Worm (Caenorhabditis elegans) whole organism, L1 larva: ENCODE results near the gene F44E2.8.

Source experiments
- C16A3.4 ChIP-seq: fragments of 150-350 bp; optimal IDR thresholded peaks from 2 replicates; lab custom pipeline; 2014; ENCODE audit warnings: missing biosample characterization, missing genetic modification characterization
- F16B12.6 ChIP-seq: fragments of 150-350 bp; optimal IDR thresholded peaks from 2 replicates; lab custom pipeline; 2014; ENCODE audit warnings: missing biosample characterization, missing genetic modification characterization
- Y116A8C.19 ChIP-seq: sonication (generic microtip); optimal IDR thresholded peaks from 2 replicates; lab custom pipeline; 2016; ENCODE audit warnings: missing compliant biosample characterization, missing genetic modification characterization, borderline replicate concordance
- alr-1 ChIP-seq: fragments of 200-800 bp; sonication (Bioruptor generic); optimal IDR thresholded peaks from 2 replicates; lab custom pipeline; 2018; ENCODE audit warnings: borderline replicate concordance, mild to moderate bottlenecking, missing genetic modification characterization, missing compliant biosample characterization
- aly-2 ChIP-seq: fragments of 150-350 bp; optimal IDR thresholded peaks from 2 replicates; lab custom pipeline; 2014; ENCODE audit warnings: missing biosample characterization, missing genetic modification characterization
- ceh-63 ChIP-seq: fragments of 200-800 bp; sonication (Bioruptor generic); optimal IDR thresholded peaks from 2 replicates; lab custom pipeline; 2018; ENCODE audit warnings: mild to moderate bottlenecking, missing genetic modification characterization, missing compliant biosample characterization
- ceh-8 ChIP-seq: fragments of 200-800 bp; sonication (Bioruptor generic); optimal IDR thresholded peaks from 2 replicates; lab custom pipeline; 2018; ENCODE audit warnings: mild to moderate bottlenecking, missing genetic modification characterization, moderate library complexity, missing compliant biosample characterization
- ceh-82 ChIP-seq, 3 experiments: fragments of 150-350 bp in 1 of 3; sonication (generic microtip) in 2 of 3; optimal IDR thresholded peaks; 2 replicates each; lab custom pipeline; 2014 to 2017; ENCODE audit warnings: missing biosample characterization in 3 of 3, missing genetic modification characterization in 3 of 3
- ceh-88 ChIP-seq: fragments of 200-800 bp; sonication (Bioruptor generic); IDR thresholded peaks from 2 replicates; pipeline ENCODE4 v1.3.6; 2022; ENCODE audit warnings: missing genetic modification characterization, missing compliant biosample characterization
- ceh-90 ChIP-seq: sonication (generic microtip); optimal IDR thresholded peaks from 2 replicates; lab custom pipeline; 2016; ENCODE audit warnings: missing genetic modification characterization, missing compliant biosample characterization
- ces-1 ChIP-seq: fragments of 150-350 bp; optimal IDR thresholded peaks from 2 replicates; lab custom pipeline; 2014; ENCODE audit warnings: missing biosample characterization, missing genetic modification reagents, missing genetic modification characterization
- dpl-1 ChIP-seq, 3 experiments: fragments of 150-350 bp in 2 of 3; sonication (generic microtip) in 1 of 3; optimal IDR thresholded peaks; 2 replicates each; lab custom pipeline; 2014 to 2017; ENCODE audit warnings: missing biosample characterization in 3 of 3, missing genetic modification characterization in 3 of 3, missing genetic modification reagents in 3 of 3
- dsc-1 ChIP-seq: sonication (generic microtip); optimal IDR thresholded peaks from 2 replicates; lab custom pipeline; 2016; ENCODE audit warnings: mild to moderate bottlenecking, missing genetic modification characterization, missing compliant biosample characterization
- egl-13 ChIP-seq: sonication (generic microtip); optimal IDR thresholded peaks from 2 replicates; lab custom pipeline; 2016; ENCODE audit warnings: missing genotype, missing genetic modification reagents, missing genetic modification characterization, missing compliant biosample characterization
- elt-3 ChIP-seq, 6 experiments: fragments of 150-350 bp in 1 of 6; sonication (generic microtip); optimal IDR thresholded peaks; 2 replicates each; lab custom pipeline; 2017 to 2018; ENCODE audit warnings: missing biosample characterization in 6 of 6, missing genetic modification characterization in 6 of 6, inconsistent platforms in 1 of 6
- fkh-4 ChIP-seq: sonication (generic microtip); optimal IDR thresholded peaks from 2 replicates; lab custom pipeline; 2016; ENCODE audit warnings: missing compliant biosample characterization, missing genetic modification characterization, borderline replicate concordance
- fkh-8 ChIP-seq: sonication (generic microtip); optimal IDR thresholded peaks from 2 replicates; lab custom pipeline; 2016; ENCODE audit warnings: mild to moderate bottlenecking, missing genetic modification characterization, missing compliant biosample characterization
- hlh-17 ChIP-seq: fragments of 200-800 bp; sonication (Bioruptor generic); optimal IDR thresholded peaks from 2 replicates; lab custom pipeline; 2018; ENCODE audit warnings: missing genetic modification characterization, mild to moderate bottlenecking, missing compliant biosample characterization, moderate library complexity, borderline replicate concordance
- irx-1 ChIP-seq: sonication (generic microtip); optimal IDR thresholded peaks from 2 replicates; lab custom pipeline; 2016; ENCODE audit warnings: missing genetic modification characterization, missing compliant biosample characterization
- isw-1 ChIP-seq: fragments of 200-800 bp; sonication (Bioruptor generic); IDR thresholded peaks from 2 replicates; pipeline ENCODE4 v1.3.6; 2022; ENCODE audit warnings: missing genetic modification characterization, missing compliant biosample characterization
- lin-13 ChIP-seq: fragments of 150-350 bp; optimal IDR thresholded peaks from 2 replicates; lab custom pipeline; 2014; ENCODE audit warnings: missing biosample characterization, missing genetic modification reagents, missing genetic modification characterization
- lin-14 ChIP-seq: fragments of 200-800 bp; sonication (Bioruptor generic); optimal IDR thresholded peaks from 2 replicates; lab custom pipeline; 2018; ENCODE audit warnings: mild to moderate bottlenecking, missing genetic modification characterization, moderate library complexity, missing compliant biosample characterization
- lir-3 ChIP-seq: sonication (generic microtip); optimal IDR thresholded peaks from 2 replicates; lab custom pipeline; 2016; ENCODE audit warnings: mild to moderate bottlenecking, missing genetic modification characterization, moderate library complexity, missing compliant biosample characterization; ENCODE audit not compliant: poor library complexity
- mdl-1 ChIP-seq, 2 experiments: fragments of 150-350 bp; optimal IDR thresholded peaks; 2 replicates each; lab custom pipeline; 2014 to 2017; ENCODE audit warnings: missing biosample characterization in 2 of 2, missing genetic modification characterization in 2 of 2, inconsistent platforms in 1 of 2
- mef-2 ChIP-seq: fragments of 150-350 bp; optimal IDR thresholded peaks from 2 replicates; lab custom pipeline; 2014; ENCODE audit warnings: missing biosample characterization, missing genetic modification characterization
- mep-1 ChIP-seq: fragments of 150-350 bp; optimal IDR thresholded peaks from 2 replicates; lab custom pipeline; 2014; ENCODE audit warnings: missing biosample characterization, missing genetic modification characterization
- nhr-19 ChIP-seq: fragments of 200-800 bp; sonication (Bioruptor generic); conservative IDR thresholded peaks from 2 replicates; pipeline ENCODE4 v1.3.6; 2022; ENCODE audit warnings: missing genetic modification characterization, missing compliant biosample characterization
- nhr-47 ChIP-seq: sonication (generic microtip); optimal IDR thresholded peaks from 2 replicates; lab custom pipeline; 2016; ENCODE audit warnings: mild to moderate bottlenecking, missing genetic modification characterization, moderate library complexity, missing compliant biosample characterization
- nhr-85 ChIP-seq: sonication (generic microtip); peaks from one replicate; lab custom pipeline; 2016; ENCODE audit warnings: missing genetic modification characterization, inconsistent platforms, missing compliant biosample characterization
- pax-3 ChIP-seq: fragments of 200-800 bp; sonication (Bioruptor generic); optimal IDR thresholded peaks from 2 replicates; lab custom pipeline; 2018; ENCODE audit warnings: mild to moderate bottlenecking, missing genetic modification characterization, moderate library complexity, missing compliant biosample characterization
- pqm-1 ChIP-seq: sonication (generic microtip); optimal IDR thresholded peaks from 3 replicates; lab custom pipeline; 2017; ENCODE audit warnings: missing biosample characterization, missing genetic modification characterization
- rnt-1 ChIP-seq: sonication (generic microtip); optimal IDR thresholded peaks from 2 replicates; lab custom pipeline; 2016; ENCODE audit warnings: mild to moderate bottlenecking, missing genetic modification characterization, moderate library complexity, missing compliant biosample characterization
- skn-1 ChIP-seq: fragments of 150-350 bp; optimal IDR thresholded peaks from 2 replicates; lab custom pipeline; 2014; ENCODE audit warnings: missing biosample characterization, missing genetic modification characterization
- snpc-4 ChIP-seq: fragments of 150-350 bp; optimal IDR thresholded peaks from 2 replicates; lab custom pipeline; 2014; ENCODE audit warnings: missing biosample characterization, missing genetic modification characterization
- snu-23 ChIP-seq: sonication (generic microtip); optimal IDR thresholded peaks from 2 replicates; lab custom pipeline; 2016; ENCODE audit warnings: missing genetic modification characterization, missing compliant biosample characterization
- sox-4 ChIP-seq: sonication (generic microtip); optimal IDR thresholded peaks from 2 replicates; lab custom pipeline; 2016; ENCODE audit warnings: missing genetic modification characterization, missing compliant biosample characterization
- sup-37 ChIP-seq: fragments of 200-800 bp; sonication (Bioruptor generic); optimal IDR thresholded peaks from 2 replicates; lab custom pipeline; 2018; ENCODE audit warnings: mild to moderate bottlenecking, missing genetic modification characterization, missing compliant biosample characterization
- tbx-2 ChIP-seq: sonication (generic microtip); optimal IDR thresholded peaks from 2 replicates; lab custom pipeline; 2016; ENCODE audit warnings: missing genetic modification characterization, missing compliant biosample characterization
- tlp-1 ChIP-seq: fragments of 150-350 bp; optimal IDR thresholded peaks from 2 replicates; lab custom pipeline; 2014; ENCODE audit warnings: missing biosample characterization, missing genetic modification characterization
- unc-130 ChIP-seq: fragments of 150-350 bp; optimal IDR thresholded peaks from 2 replicates; lab custom pipeline; 2017; ENCODE audit warnings: missing biosample characterization, missing genetic modification characterization, inconsistent platforms
- unc-62 ChIP-seq: fragments of 150-350 bp; optimal IDR thresholded peaks from 2 replicates; lab custom pipeline; 2014; ENCODE audit warnings: missing biosample characterization, missing genetic modification reagents, missing genetic modification characterization
- unc-86 ChIP-seq: sonication (generic microtip); optimal IDR thresholded peaks from 2 replicates; lab custom pipeline; 2016; ENCODE audit warnings: missing genetic modification characterization, missing compliant biosample characterization
- unc-98 ChIP-seq: fragments of 200-800 bp; sonication (Bioruptor generic); IDR thresholded peaks from 2 replicates; pipeline ENCODE4 v1.3.6; 2022; ENCODE audit warnings: missing genetic modification characterization, missing compliant biosample characterization
- xbp-1 ChIP-seq: sonication (generic microtip); optimal IDR thresholded peaks from 2 replicates; lab custom pipeline; 2016; ENCODE audit warnings: missing genetic modification characterization, missing compliant biosample characterization
- zip-4 ChIP-seq: fragments of 200-800 bp; sonication (Bioruptor generic); optimal IDR thresholded peaks from 2 replicates; lab custom pipeline; 2018; ENCODE audit warnings: mild to moderate bottlenecking, missing genetic modification characterization, moderate library complexity, missing compliant biosample characterization
- ztf-4 ChIP-seq: fragments of 150-350 bp; optimal IDR thresholded peaks from 2 replicates; lab custom pipeline; 2014; ENCODE audit warnings: missing biosample characterization, missing genetic modification characterization

The F44E2.8 gene

DNA sequence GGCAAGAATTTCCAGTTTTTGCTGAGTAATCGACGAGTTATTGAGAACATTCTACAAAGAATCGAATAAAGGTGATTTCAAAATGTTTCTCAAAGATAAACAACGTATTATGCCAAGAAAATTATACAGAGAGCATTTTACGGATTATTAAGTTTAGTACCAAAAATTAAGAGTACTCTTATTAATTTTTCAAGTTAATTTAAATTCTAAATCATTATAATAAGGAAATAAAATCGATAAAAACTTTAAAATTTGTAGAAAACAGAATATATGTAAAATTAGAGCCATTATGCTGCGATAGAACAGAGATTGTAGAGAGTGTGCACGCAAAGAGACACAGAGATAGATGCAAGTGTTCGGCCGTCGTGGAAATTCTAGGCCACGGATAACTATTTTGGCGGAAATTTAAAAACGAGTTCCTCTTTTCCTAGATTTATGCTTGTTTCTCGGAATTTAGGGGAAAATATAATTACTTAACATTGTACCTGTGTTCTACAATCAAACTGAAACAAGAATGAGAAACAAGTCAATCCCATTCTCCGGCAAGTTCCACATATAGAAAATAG, 888 bp upstream of the F44E2.8 start, which contains the start of gene F44E2.9 (continued):
- TF ChIP-seq dsc-1 (tag; lab: Kevin White, UChicago) (no peak), C16A3.4 (peak; percentile 39), elt-3 (tag; optimal IDR thresholded peaks at IDR 0.05; lab: Kevin White, UChicago) (peak in 1 of 6 experiments; percentile 58), ces-1 (GFP tag; lab: Kevin White, UChicago) (no peak), snpc-4 (peak; percentile 22), unc-98 (GFP tag; lab: Robert Waterston, UW) (peak; percentile 74), pax-3 (tag; lab: Kevin White, UChicago) (peak; percentile 69), hlh-17 (GFP tag; lab: Kevin White, UChicago) (no peak), nhr-19 (GFP tag; lab: Robert Waterston, UW) (peak; percentile 55), mdl-1 (tag; optimal IDR thresholded peaks at IDR 0.05; lab: Kevin White, UChicago) (peak in 1 of 2 experiments; percentile 20), ceh-90 (peak; percentile 88), F16B12.6 (tag; lab: Kevin White, UChicago) (peak; percentile 50), lin-14 (GFP tag; lab: Kevin White, UChicago) (peak; percentile 91), unc-86 (peak; percentile 59), fkh-4 (tag; lab: Kevin White, UChicago) (peak; percentile 69), skn-1 (tag; lab: Kevin White, UChicago) (peak; percentile 81), zip-4 (no peak), mep-1 (tag; lab: Kevin White, UChicago) (peak; percentile 65), ceh-8 (GFP tag; lab: Kevin White, UChicago) (peak; percentile 26), dpl-1 (GFP tag; optimal IDR thresholded peaks at IDR 0.05; lab: Kevin White, UChicago) (peak; percentile 89 to 95 (median 93)), snu-23 (GFP tag; lab: Kevin White, UChicago) (peak; percentile 73), tbx-2 (tag; lab: Kevin White, UChicago) (peak; percentile 77), Y116A8C.19 (peak; percentile 2), fkh-8 (tag; lab: Kevin White, UChicago) (peak; percentile 43), rnt-1 (tag; lab: Kevin White, UChicago) (peak; percentile 96), unc-130 (tag; lab: Kevin White, UChicago) (peak; percentile 51), egl-13 (peak; percentile 64), irx-1 (tag; lab: Kevin White, UChicago) (peak; percentile 62)
- TF ChIP-seq, all 84 proteins: peak for 43

DNA sequence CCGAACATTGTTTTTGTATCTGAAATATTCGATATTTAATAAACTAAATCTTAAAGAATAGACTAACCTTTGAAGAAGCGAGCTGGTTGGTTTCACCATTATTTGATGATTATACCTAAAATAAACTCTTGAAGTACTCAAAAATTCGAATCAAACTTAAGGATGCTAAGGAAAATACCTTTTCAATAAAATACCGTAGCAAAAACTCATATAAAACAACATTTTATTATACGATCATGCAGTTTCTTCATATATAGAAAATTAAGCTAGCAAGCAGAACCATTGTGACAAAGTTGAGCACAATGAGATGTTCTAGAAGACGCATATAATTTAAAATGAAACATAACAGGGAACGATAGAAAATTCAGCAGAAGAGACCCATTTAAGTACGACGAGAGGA, 1.3 kb downstream of the F44E2.8 start, which contains the start of gene F44E2.7:
F44E2.7 (minus strand) TSS at position 101 of the 400 bp plus-strand sequence.
- no peak for TF ChIP-seq zip-4
- no peak for TF ChIP-seq xbp-1 (tag; lab: Kevin White, UChicago)
- no peak for TF ChIP-seq unc-130 (tag; lab: Kevin White, UChicago)
- no peak for TF ChIP-seq unc-98 (GFP tag; lab: Robert Waterston, UW)

DNA sequence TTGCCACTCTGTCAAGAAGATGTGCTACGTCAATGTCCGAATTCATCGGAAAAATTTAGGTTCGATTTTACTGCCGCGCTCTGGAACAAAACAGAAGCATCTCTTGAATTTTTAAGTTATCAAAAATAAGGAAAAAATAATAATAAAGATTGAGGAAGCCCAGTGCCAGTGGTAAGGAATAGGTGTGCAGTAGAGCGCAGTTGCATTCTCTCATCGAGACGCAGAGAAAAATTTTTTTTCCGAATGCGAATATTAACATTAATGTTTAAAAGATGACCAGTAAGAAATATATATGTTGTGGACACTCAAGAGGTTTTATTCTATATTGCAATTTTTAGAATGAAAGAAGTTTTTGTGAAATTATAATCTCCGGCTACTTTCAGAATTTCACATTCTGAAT, 2.0 kb downstream of the F44E2.8 start:
- TF ChIP-seq unc-62 (GFP tag; lab: Kevin White, UChicago) (no peak), xbp-1 (tag; lab: Kevin White, UChicago) (peak; percentile 48), nhr-85 (tag; lab: Kevin White, UChicago) (peak; percentile 70), alr-1 (tag; lab: Kevin White, UChicago) (no peak), ceh-88 (no peak), ztf-4 (tag; lab: Kevin White, UChicago) (no peak), nhr-47 (peak; percentile 63), aly-2 (tag; lab: Kevin White, UChicago) (no peak), dsc-1 (tag; lab: Kevin White, UChicago) (no peak), mef-2 (tag; lab: Kevin White, UChicago) (no peak), sox-4 (tag; lab: Kevin White, UChicago) (no peak), elt-3 (tag; optimal IDR thresholded peaks at IDR 0.05; lab: Kevin White, UChicago) (peak in 1 of 6 experiments; percentile 45), unc-130 (tag; lab: Kevin White, UChicago) (peak; percentile 69), tlp-1 (no peak), lir-3 (tag; lab: Kevin White, UChicago) (peak; percentile 44), nhr-19 (GFP tag; lab: Robert Waterston, UW) (peak; percentile 35; the same call in 1 of the 2 replicates), zip-4 (no peak), sup-37 (no peak), snpc-4 (no peak), lin-13 (no peak), unc-98 (GFP tag; lab: Robert Waterston, UW) (no peak), egl-13 (peak; percentile 29), irx-1 (tag; lab: Kevin White, UChicago) (peak; percentile 23), ceh-82 (tag; optimal IDR thresholded peaks at IDR 0.05; lab: Kevin White, UChicago) (peak; percentile 15 to 43 (median 17)), pqm-1 (tag; lab: Kevin White, UChicago) (no peak), isw-1 (GFP tag; lab: Robert Waterston, UW) (peak; percentile 2; the same call in 1 of the 2 replicates), ceh-63 (GFP tag; lab: Kevin White, UChicago) (no peak)
